Worm (Caenorhabditis elegans): ENCODE measurements around the gene dnc-1.

dnc-1 gene

ce11 chrIV:10933777-10934546, 959 bp upstream of the dnc-1 start:
- TF ChIP-seq tra-4 (tag; optimal IDR thresholded peaks at IDR 0.05): no peak
- no peak for TF ChIP-seq sea-1 (GFP tag; conservative IDR thresholded peaks at IDR 0.05)
- TF ChIP-seq hmbx-1 (tag; optimal IDR thresholded peaks at IDR 0.05): no peak
- no peak for TF ChIP-seq ceh-13 (GFP tag; optimal IDR thresholded peaks at IDR 0.05)
- no peak for TF ChIP-seq F13C5.2 (tag; optimal IDR thresholded peaks at IDR 0.05)
- no peak for TF ChIP-seq flt-1 (GFP tag; IDR thresholded peaks at IDR 0.05)
- TF ChIP-seq B0310.2 (tag; optimal IDR thresholded peaks at IDR 0.05): no peak
- TF ChIP-seq hmg-4 (GFP tag; optimal IDR thresholded peaks at IDR 0.05): no peak
- no peak for TF ChIP-seq hnd-1 (tag; optimal IDR thresholded peaks at IDR 0.05)
- no peak for TF ChIP-seq aly-1 (tag; optimal IDR thresholded peaks at IDR 0.05)
- TF ChIP-seq ama-1 (optimal IDR thresholded peaks at IDR 0.05): no peak
- no peak for TF ChIP-seq ceh-36 (tag; optimal IDR thresholded peaks at IDR 0.05)
- TF ChIP-seq pes-1 (GFP tag; IDR thresholded peaks at IDR 0.05): no peak
- TF ChIP-seq ets-7 (tag; optimal IDR thresholded peaks at IDR 0.05): no peak
- no peak for TF ChIP-seq tbx-11 (GFP tag; IDR thresholded peaks at IDR 0.05)
- TF ChIP-seq tbx-37 (GFP tag; conservative IDR thresholded peaks at IDR 0.05): no peak
- TF ChIP-seq scrt-1 (GFP tag; IDR thresholded peaks at IDR 0.05): no peak

DNA sequence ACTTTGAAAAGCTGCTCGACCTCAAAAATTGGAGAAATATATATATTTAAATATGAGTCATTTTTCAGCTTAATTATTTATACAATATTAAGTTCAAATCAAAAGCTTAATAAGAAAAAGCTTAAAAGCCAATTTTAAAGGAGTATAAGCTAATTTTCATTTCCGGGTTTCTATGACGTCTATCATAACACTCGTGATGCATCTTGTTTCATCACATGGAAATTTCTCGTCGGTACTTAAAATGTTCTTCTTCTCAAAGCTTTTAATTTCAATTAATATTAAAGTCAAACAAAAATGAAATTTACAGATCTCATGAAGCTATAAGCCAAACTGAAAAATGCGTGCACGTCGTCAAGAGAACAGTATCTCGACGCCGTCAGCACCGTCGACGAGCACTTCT, 13.2 kb downstream of the dnc-1 start, which contains the start of gene rbr-2:
Gene rbr-2 (plus strand): TSS at position 301 of the 400 bp plus-strand sequence.
- no peak for TF ChIP-seq hmbx-1 (tag; optimal IDR thresholded peaks at IDR 0.05)
- no peak for TF ChIP-seq B0310.2 (tag; optimal IDR thresholded peaks at IDR 0.05)
- no peak for TF ChIP-seq sea-1 (GFP tag; conservative IDR thresholded peaks at IDR 0.05)
- TF ChIP-seq tra-4 (tag; optimal IDR thresholded peaks at IDR 0.05): no peak
- no peak for TF ChIP-seq pes-1 (GFP tag; IDR thresholded peaks at IDR 0.05)
- no peak for TF ChIP-seq F13C5.2 (tag; optimal IDR thresholded peaks at IDR 0.05)

DNA sequence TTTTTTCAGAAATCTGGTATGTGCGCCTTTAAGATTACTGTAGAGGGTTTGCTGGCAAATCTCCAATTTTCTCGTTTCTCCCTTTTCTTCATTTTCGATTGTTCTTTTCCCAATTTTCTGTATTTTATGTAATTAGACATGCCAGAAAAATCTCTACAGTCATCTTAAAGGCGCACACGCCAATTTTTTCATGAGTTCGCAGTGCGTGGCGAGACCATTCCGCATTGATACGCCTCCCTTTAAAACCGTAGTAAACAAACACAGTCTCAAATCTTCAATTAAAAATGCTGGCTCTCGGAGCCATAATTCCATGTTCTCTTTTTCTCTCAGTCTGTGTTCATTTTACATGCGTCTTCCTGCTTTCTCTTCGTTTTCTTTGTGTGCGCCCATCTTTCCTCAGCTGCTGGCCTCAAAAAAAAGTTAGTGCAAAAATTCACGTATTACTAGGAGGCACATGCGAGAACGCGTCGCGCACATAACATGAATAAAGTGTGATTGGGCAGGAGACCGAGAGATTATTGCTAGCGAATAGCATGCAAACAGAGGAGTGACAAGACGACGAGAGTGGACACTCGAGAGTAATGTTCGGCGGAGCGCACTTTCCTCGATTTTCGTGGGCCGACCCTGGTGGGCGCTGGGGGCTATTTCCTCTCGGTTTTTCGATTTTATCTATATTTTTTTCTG, 14.0 kb downstream of the dnc-1 start:
- no peak for TF ChIP-seq sea-1 (GFP tag; conservative IDR thresholded peaks at IDR 0.05)
- TF ChIP-seq hnd-1 (tag; optimal IDR thresholded peaks at IDR 0.05): no peak
- TF ChIP-seq aly-1 (tag; optimal IDR thresholded peaks at IDR 0.05): no peak
- no peak for TF ChIP-seq flt-1 (GFP tag; IDR thresholded peaks at IDR 0.05)
- TF ChIP-seq pes-1 (GFP tag; IDR thresholded peaks at IDR 0.05): no peak
- TF ChIP-seq ceh-13 (GFP tag; optimal IDR thresholded peaks at IDR 0.05): no peak
- TF ChIP-seq F13C5.2 (tag; optimal IDR thresholded peaks at IDR 0.05): peak; percentile 51
- TF ChIP-seq B0310.2 (tag; optimal IDR thresholded peaks at IDR 0.05): no peak
- no peak for TF ChIP-seq tra-4 (tag; optimal IDR thresholded peaks at IDR 0.05)
- peak; percentile 13 for TF ChIP-seq hmg-4 (GFP tag; optimal IDR thresholded peaks at IDR 0.05)
- TF ChIP-seq scrt-1 (GFP tag; IDR thresholded peaks at IDR 0.05): no peak
- no peak for TF ChIP-seq tbx-37 (GFP tag; conservative IDR thresholded peaks at IDR 0.05)
- TF ChIP-seq tbx-11 (GFP tag; IDR thresholded peaks at IDR 0.05): no peak

- TF ChIP-seq tra-4 (tag; optimal IDR thresholded peaks at IDR 0.05) (no peak), F13C5.2 (tag; optimal IDR thresholded peaks at IDR 0.05) (no peak), scrt-1 (GFP tag; IDR thresholded peaks at IDR 0.05) (no peak), ets-7 (tag; optimal IDR thresholded peaks at IDR 0.05) (no peak), hmg-4 (GFP tag; optimal IDR thresholded peaks at IDR 0.05) (no peak)
These were observed 16.9 kb downstream of the dnc-1 start for ce11 chrIV:10916134-10916533.

DNA sequence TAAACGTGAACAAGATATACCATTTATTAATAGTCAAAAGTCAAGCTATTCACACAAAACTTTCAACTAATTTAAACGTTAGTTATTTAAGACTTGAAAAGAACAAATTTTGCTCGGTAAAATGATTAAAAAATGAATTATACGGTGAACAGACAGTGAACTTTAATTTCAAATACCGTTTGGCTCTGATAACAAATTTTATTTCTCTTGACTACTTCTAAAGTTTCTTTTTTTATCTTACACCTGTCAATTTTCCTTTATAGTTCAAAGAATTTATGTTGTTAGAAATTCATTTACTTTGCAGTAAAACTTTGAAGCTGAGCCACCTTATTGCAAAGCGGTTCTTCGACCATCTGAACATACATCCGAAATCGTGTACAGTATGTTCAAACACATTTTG, 17.6 kb downstream of the dnc-1 start, which contains the start of gene ZK593.3:
Gene ZK593.3 (plus strand): TSS at position 301 of the 400 bp plus-strand sequence.
- TF ChIP-seq tbx-37 (GFP tag; conservative IDR thresholded peaks at IDR 0.05) (no peak), scrt-1 (GFP tag; IDR thresholded peaks at IDR 0.05) (no peak), F13C5.2 (tag; optimal IDR thresholded peaks at IDR 0.05) (no peak), ets-7 (tag; optimal IDR thresholded peaks at IDR 0.05) (no peak), tbx-11 (GFP tag; IDR thresholded peaks at IDR 0.05) (no peak), B0310.2 (tag; optimal IDR thresholded peaks at IDR 0.05) (no peak), ceh-36 (tag; optimal IDR thresholded peaks at IDR 0.05) (no peak), flt-1 (GFP tag; IDR thresholded peaks at IDR 0.05) (no peak), sea-1 (GFP tag; conservative IDR thresholded peaks at IDR 0.05) (no peak), ama-1 (optimal IDR thresholded peaks at IDR 0.05) (no peak), pes-1 (GFP tag; IDR thresholded peaks at IDR 0.05) (no peak)

DNA sequence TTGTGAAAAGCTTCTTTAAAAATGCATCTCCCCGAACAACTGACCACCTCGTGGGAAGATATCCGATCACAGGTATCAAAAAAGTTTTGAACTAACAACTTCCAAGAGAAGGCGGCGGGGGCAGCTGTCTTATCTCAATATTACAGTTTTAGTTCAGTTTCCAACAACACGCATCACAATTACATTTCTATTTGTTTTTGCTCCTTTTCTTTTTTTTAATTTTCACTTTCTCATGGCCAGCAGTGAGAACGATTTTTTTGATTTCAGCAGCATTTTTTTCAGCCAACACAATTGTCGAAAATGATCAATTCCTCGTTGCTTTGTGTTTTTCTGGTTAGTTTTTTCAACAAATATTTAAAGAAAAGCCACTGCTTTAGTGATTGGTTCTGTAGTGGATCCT, 19.9 kb downstream of the dnc-1 start, which contains the start of gene ZK593.2:
Gene ZK593.2 (plus strand): TSS at position 301 of the 400 bp plus-strand sequence.
- TF ChIP-seq ama-1 (optimal IDR thresholded peaks at IDR 0.05) (no peak), tbx-11 (GFP tag; IDR thresholded peaks at IDR 0.05) (no peak), F13C5.2 (tag; optimal IDR thresholded peaks at IDR 0.05) (no peak), tra-4 (tag; optimal IDR thresholded peaks at IDR 0.05) (no peak), hnd-1 (tag; optimal IDR thresholded peaks at IDR 0.05) (no peak), ceh-36 (tag; optimal IDR thresholded peaks at IDR 0.05) (no peak), hmg-4 (GFP tag; optimal IDR thresholded peaks at IDR 0.05) (no peak), sea-1 (GFP tag; conservative IDR thresholded peaks at IDR 0.05) (no peak), ceh-13 (GFP tag; optimal IDR thresholded peaks at IDR 0.05) (no peak), aly-1 (tag; optimal IDR thresholded peaks at IDR 0.05) (no peak), B0310.2 (tag; optimal IDR thresholded peaks at IDR 0.05) (no peak), hmbx-1 (tag; optimal IDR thresholded peaks at IDR 0.05) (no peak), tbx-37 (GFP tag; conservative IDR thresholded peaks at IDR 0.05) (no peak), ets-7 (tag; optimal IDR thresholded peaks at IDR 0.05) (no peak), pes-1 (GFP tag; IDR thresholded peaks at IDR 0.05) (no peak), scrt-1 (GFP tag; IDR thresholded peaks at IDR 0.05) (no peak), flt-1 (GFP tag; IDR thresholded peaks at IDR 0.05) (no peak)

DNA sequence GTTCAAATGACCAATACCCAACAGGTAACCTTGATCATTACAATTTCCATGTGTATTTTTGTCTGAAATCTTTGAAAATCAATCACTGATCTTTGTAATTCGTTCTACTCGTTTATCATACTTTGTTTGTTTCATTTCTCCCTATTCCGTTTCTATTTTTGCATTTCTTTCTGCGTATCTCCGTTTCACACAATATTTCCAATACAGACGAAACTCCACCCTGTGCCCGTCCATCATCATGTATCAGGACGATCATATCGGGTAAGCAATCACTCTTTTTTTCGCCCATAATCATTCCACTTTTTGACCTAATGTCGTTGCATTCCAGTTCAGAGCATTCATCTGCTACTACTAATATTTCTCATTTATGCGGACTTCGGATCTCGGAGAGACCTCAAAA, 23.3 kb downstream of the dnc-1 start, which contains the start of gene pyk-2:
Gene pyk-2 (plus strand): TSS at position 206 of the 400 bp plus-strand sequence.
- TF ChIP-seq sea-1 (GFP tag; conservative IDR thresholded peaks at IDR 0.05) (no peak), flt-1 (GFP tag; IDR thresholded peaks at IDR 0.05) (no peak), B0310.2 (tag; optimal IDR thresholded peaks at IDR 0.05) (no peak), hmbx-1 (tag; optimal IDR thresholded peaks at IDR 0.05) (no peak), tra-4 (tag; optimal IDR thresholded peaks at IDR 0.05) (no peak), ceh-13 (GFP tag; optimal IDR thresholded peaks at IDR 0.05) (no peak), tbx-11 (GFP tag; IDR thresholded peaks at IDR 0.05) (no peak), ceh-36 (tag; optimal IDR thresholded peaks at IDR 0.05) (no peak), ama-1 (optimal IDR thresholded peaks at IDR 0.05) (no peak), ets-7 (tag; optimal IDR thresholded peaks at IDR 0.05) (no peak), scrt-1 (GFP tag; IDR thresholded peaks at IDR 0.05) (no peak), F13C5.2 (tag; optimal IDR thresholded peaks at IDR 0.05) (no peak), hnd-1 (tag; optimal IDR thresholded peaks at IDR 0.05) (no peak), tbx-37 (GFP tag; conservative IDR thresholded peaks at IDR 0.05) (no peak), pes-1 (GFP tag; IDR thresholded peaks at IDR 0.05) (no peak), hmg-4 (GFP tag; optimal IDR thresholded peaks at IDR 0.05) (no peak), aly-1 (tag; optimal IDR thresholded peaks at IDR 0.05) (no peak)
